Fruit fly (Drosophila melanogaster): ENCODE results near the gene Jasper.
A peak's percentile ranks its signal among the peaks of the same experiment; 100 is the strongest.

Jasper gene

DNA sequence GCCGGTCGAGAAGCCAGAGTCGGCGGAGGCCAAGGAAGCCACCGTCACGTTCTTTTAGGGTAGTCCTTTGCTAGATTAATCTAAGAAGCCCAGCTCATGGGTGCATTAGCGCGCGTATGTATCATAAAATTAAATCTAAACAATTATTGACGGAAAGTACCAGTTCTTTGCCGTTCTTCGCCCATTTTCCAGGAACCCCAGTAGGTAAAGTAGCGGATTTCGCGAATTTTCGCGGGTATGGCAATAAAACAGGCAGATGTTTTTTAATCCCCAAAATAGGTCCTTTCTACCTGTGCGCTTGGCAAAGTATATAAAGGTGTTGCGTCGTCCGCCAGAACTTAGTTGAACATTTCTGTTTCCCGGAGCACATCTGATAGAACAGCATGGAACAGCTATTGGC lies 11.4 kb upstream of the Jasper start:
- TF ChIP-seq CG1620 (GFP tag; optimal IDR thresholded peaks at IDR 0.05) (no peak), pad (GFP tag; optimal IDR thresholded peaks at IDR 0.05) (no peak), CG11617 (GFP tag; optimal IDR thresholded peaks at IDR 0.05) (no peak), bab1 (GFP tag; optimal IDR thresholded peaks at IDR 0.05) (no peak), Clk (GFP tag; optimal IDR thresholded peaks at IDR 0.05) (no peak), toe (GFP tag; optimal IDR thresholded peaks at IDR 0.05) (no peak), cic (GFP tag; optimal IDR thresholded peaks at IDR 0.05) (no peak), Hr96 (GFP tag; optimal IDR thresholded peaks at IDR 0.05) (no peak), CG7101 (tag; optimal IDR thresholded peaks at IDR 0.05) (no peak), CG7045 (GFP tag; optimal IDR thresholded peaks at IDR 0.05) (no peak), cnc (optimal IDR thresholded peaks at IDR 0.05) (no peak), CG33017 (tag; optimal IDR thresholded peaks at IDR 0.05) (no peak), CG12768 (GFP tag; optimal IDR thresholded peaks at IDR 0.05) (no peak)

- TF ChIP-seq Crg-1 (GFP tag; optimal IDR thresholded peaks at IDR 0.05): peak; percentile 71
- peak; percentile 45 for TF ChIP-seq cic (GFP tag; optimal IDR thresholded peaks at IDR 0.05)
- TF ChIP-seq CG7101 (tag; optimal IDR thresholded peaks at IDR 0.05): peak; percentile 74
- TF ChIP-seq bab1 (GFP tag; optimal IDR thresholded peaks at IDR 0.05): peak; percentile 76
- peak; percentile 73 for TF ChIP-seq CG7045 (GFP tag; optimal IDR thresholded peaks at IDR 0.05)
- peak; percentile 60 for TF ChIP-seq CG14711 (tag; optimal IDR thresholded peaks at IDR 0.05)
- TF ChIP-seq cnc (optimal IDR thresholded peaks at IDR 0.05): no peak
- peak; percentile 90 for TF ChIP-seq Hr96 (GFP tag; optimal IDR thresholded peaks at IDR 0.05)
- peak; percentile 85 for TF ChIP-seq Mnt (GFP tag; optimal IDR thresholded peaks at IDR 0.05)
- TF ChIP-seq pad (GFP tag; optimal IDR thresholded peaks at IDR 0.05): peak; percentile 64
- TF ChIP-seq CG1620 (GFP tag; optimal IDR thresholded peaks at IDR 0.05): peak; percentile 90
- peak; percentile 85 for TF ChIP-seq tj (GFP tag; optimal IDR thresholded peaks at IDR 0.05)
- TF ChIP-seq CG11617 (GFP tag; optimal IDR thresholded peaks at IDR 0.05): peak; percentile 73
- TF ChIP-seq CG12768 (GFP tag; optimal IDR thresholded peaks at IDR 0.05): peak; percentile 65
- TF ChIP-seq ovo (GFP tag; optimal IDR thresholded peaks at IDR 0.05): no peak
- TF ChIP-seq toe (GFP tag; optimal IDR thresholded peaks at IDR 0.05): peak; percentile 87
- TF ChIP-seq Clk (GFP tag; optimal IDR thresholded peaks at IDR 0.05): peak; percentile 59
- peak; percentile 61 for TF ChIP-seq CG33017 (tag; optimal IDR thresholded peaks at IDR 0.05)
- no peak for TF ChIP-seq CG5204 (GFP tag; optimal IDR thresholded peaks at IDR 0.05)
- no peak for TF ChIP-seq kay (GFP tag; ENCODE audit: borderline replicate concordance)
These were observed 9.1 kb upstream of the Jasper start, which contains the start of gene Sry-delta for dm6 chr3R:30043139-30043744. Gene Sry-delta (plus strand): TSS chr3R:30043341.

DNA sequence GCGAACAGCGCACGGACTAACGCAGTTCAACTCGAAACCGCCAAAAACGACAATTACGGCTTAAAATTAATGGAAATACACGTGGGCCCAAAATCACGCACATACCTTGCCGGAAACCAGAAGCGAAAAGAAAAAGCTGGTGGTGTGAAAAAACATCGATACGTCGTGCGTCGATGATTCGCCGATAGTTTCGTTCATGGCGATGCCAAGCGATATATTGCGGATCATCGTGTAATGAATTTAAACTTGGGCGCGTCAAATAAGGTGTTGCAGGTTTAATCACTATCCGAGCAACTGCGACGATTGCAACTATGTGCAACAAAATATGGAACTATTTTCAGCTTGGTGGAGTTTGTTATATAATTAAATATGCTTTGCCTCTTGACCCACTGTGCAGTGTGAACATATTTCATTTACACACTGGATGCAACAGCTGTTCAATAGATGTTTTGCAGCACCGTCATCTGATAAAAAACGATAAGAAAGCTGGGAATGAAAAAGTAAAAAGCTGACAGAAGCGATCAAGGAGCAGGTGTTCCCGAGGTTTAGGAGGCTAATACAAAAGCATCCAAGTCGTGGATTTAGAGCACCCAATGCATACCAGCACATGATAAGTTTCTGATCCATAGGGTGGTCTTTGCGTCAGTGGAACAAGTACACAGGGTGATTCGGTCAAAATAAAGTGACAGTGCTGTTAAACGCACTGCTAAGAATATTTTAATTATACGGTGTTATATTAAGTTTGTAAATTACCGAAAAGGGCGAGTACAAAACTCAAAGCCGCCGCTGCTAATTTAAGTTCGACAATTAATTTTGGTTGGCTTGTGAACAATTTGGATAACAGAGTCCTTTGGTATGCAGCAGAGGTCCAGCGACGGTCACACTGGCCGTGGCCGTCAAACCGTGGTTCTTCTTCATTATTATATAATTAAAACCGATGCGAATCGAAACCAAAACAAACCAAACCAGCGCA lies 6.0 kb upstream of the Jasper start, which contains the start of the genes RpL32 and CG7943:
Gene RpL32 (minus strand): TSS at position 133 of the 973 bp plus-strand sequence.
Gene CG7943 (plus strand): TSS at position 442 of the 973 bp plus-strand sequence.
- peak; percentile 94 for TF ChIP-seq CG12768 (GFP tag; optimal IDR thresholded peaks at IDR 0.05)
- peak; percentile 99 for TF ChIP-seq Hr96 (GFP tag; optimal IDR thresholded peaks at IDR 0.05)
- peak; percentile 86 for TF ChIP-seq pad (GFP tag; optimal IDR thresholded peaks at IDR 0.05)
- TF ChIP-seq Mnt (GFP tag; optimal IDR thresholded peaks at IDR 0.05): peak; percentile 95
- peak; percentile 97 for TF ChIP-seq CG11617 (GFP tag; optimal IDR thresholded peaks at IDR 0.05)
- TF ChIP-seq CG7045 (GFP tag; optimal IDR thresholded peaks at IDR 0.05): peak; percentile 93
- TF ChIP-seq toe (GFP tag; optimal IDR thresholded peaks at IDR 0.05): peak; percentile 98
- peak; percentile 97 for TF ChIP-seq Crg-1 (GFP tag; optimal IDR thresholded peaks at IDR 0.05)
- TF ChIP-seq bab1 (GFP tag; optimal IDR thresholded peaks at IDR 0.05): peak; percentile 97
- no peak for TF ChIP-seq CG5204 (GFP tag; optimal IDR thresholded peaks at IDR 0.05)
- TF ChIP-seq CG1620 (GFP tag; optimal IDR thresholded peaks at IDR 0.05): peak; percentile 96
- TF ChIP-seq cic (GFP tag; optimal IDR thresholded peaks at IDR 0.05): peak; percentile 62
- peak; percentile 96 for TF ChIP-seq ovo (GFP tag; optimal IDR thresholded peaks at IDR 0.05)
- TF ChIP-seq CG14711 (tag; optimal IDR thresholded peaks at IDR 0.05): peak; percentile 85
- peak; percentile 91 for TF ChIP-seq Clk (GFP tag; optimal IDR thresholded peaks at IDR 0.05)
- peak; percentile 85 for TF ChIP-seq tj (GFP tag; optimal IDR thresholded peaks at IDR 0.05)
- no peak for TF ChIP-seq cnc (optimal IDR thresholded peaks at IDR 0.05)
- no peak for TF ChIP-seq kay (GFP tag; ENCODE audit: borderline replicate concordance)
- TF ChIP-seq CG33017 (tag; optimal IDR thresholded peaks at IDR 0.05): peak; percentile 87
- peak; percentile 94 for TF ChIP-seq CG7101 (tag; optimal IDR thresholded peaks at IDR 0.05)

dm6 chr3R:30050448-30050847 lies 1.9 kb upstream of the Jasper start:
- TF ChIP-seq tj (GFP tag; optimal IDR thresholded peaks at IDR 0.05) (no peak), CG7101 (tag; optimal IDR thresholded peaks at IDR 0.05) (no peak), CG7045 (GFP tag; optimal IDR thresholded peaks at IDR 0.05) (no peak)

DNA sequence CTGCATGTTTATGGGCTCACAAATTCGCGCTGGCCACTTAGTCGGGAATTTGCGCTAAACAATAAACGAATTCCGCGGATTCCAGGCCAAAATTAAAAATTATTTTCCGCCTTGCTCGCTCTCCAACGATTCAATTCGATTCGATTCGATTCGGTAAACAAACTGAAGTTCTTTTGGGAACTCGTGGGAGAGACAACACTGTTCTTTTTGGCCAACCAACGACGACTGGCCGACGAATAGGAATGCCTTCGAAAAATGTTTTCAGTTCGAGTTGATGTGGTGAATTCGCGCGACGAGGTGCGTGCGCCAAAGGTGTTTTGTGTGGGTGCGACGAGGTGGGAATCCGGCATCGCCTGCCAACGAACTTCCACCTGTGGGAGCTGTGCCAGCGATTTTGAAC lies 381 bp upstream of the Jasper start, which contains the start of gene CG15528:
Gene CG15528 (minus strand): TSS at position 180 of the 400 bp plus-strand sequence.
- TF ChIP-seq pad (GFP tag; optimal IDR thresholded peaks at IDR 0.05) (no peak), Mnt (GFP tag; optimal IDR thresholded peaks at IDR 0.05) (no peak), Hr96 (GFP tag; optimal IDR thresholded peaks at IDR 0.05) (no peak), CG33017 (tag; optimal IDR thresholded peaks at IDR 0.05) (no peak), CG7101 (tag; optimal IDR thresholded peaks at IDR 0.05) (no peak), kay (GFP tag; ENCODE audit: borderline replicate concordance) (no peak), CG7045 (GFP tag; optimal IDR thresholded peaks at IDR 0.05) (no peak), ovo (GFP tag; optimal IDR thresholded peaks at IDR 0.05) (no peak), cnc (optimal IDR thresholded peaks at IDR 0.05) (no peak), Clk (GFP tag; optimal IDR thresholded peaks at IDR 0.05) (no peak), CG11617 (GFP tag; optimal IDR thresholded peaks at IDR 0.05) (no peak), toe (GFP tag; optimal IDR thresholded peaks at IDR 0.05) (no peak), CG14711 (tag; optimal IDR thresholded peaks at IDR 0.05) (no peak), CG12768 (GFP tag; optimal IDR thresholded peaks at IDR 0.05) (no peak), CG1620 (GFP tag; optimal IDR thresholded peaks at IDR 0.05) (no peak), cic (GFP tag; optimal IDR thresholded peaks at IDR 0.05) (no peak), CG5204 (GFP tag; optimal IDR thresholded peaks at IDR 0.05) (no peak), bab1 (GFP tag; optimal IDR thresholded peaks at IDR 0.05) (no peak)

Measured in whole organism, adult.